Fruit fly (Drosophila melanogaster): ENCODE data around the gene xit.

xit gene

dm6 chrX:6868024-6868628 lies 47.3 kb downstream of the xit start (continued):
- TF ChIP-seq CG12299 (tag; optimal IDR thresholded peaks at IDR 0.05) (peak; percentile 16), CG17385 (GFP tag; optimal IDR thresholded peaks at IDR 0.05) (peak; percentile 56), ttk (GFP tag; IDR thresholded peaks at IDR 0.05) (no peak), Hr78 (GFP tag; optimal IDR thresholded peaks at IDR 0.05) (peak in 1 of 2 experiments; percentile 3), CG34376 (GFP tag; optimal IDR thresholded peaks at IDR 0.05) (no peak), CG4820 (GFP tag; optimal IDR thresholded peaks at IDR 0.05) (no peak), emc (GFP tag; optimal IDR thresholded peaks at IDR 0.05) (no peak), CG14014 (GFP tag; IDR thresholded peaks at IDR 0.05) (no peak), Sox102F (GFP tag; optimal IDR thresholded peaks at IDR 0.05) (no peak), CG17802 (tag; optimal IDR thresholded peaks at IDR 0.05) (no peak), crp (GFP tag; optimal IDR thresholded peaks at IDR 0.05) (no peak), zen (tag; optimal IDR thresholded peaks at IDR 0.05) (no peak), CG12769 (tag; optimal IDR thresholded peaks at IDR 0.05) (no peak), Ada2b (GFP tag; IDR thresholded peaks at IDR 0.05) (no peak), CG42726 (GFP tag; IDR thresholded peaks at IDR 0.05; ENCODE audit: partially characterized antibody) (peak; percentile 62; the same call in 1 of the 2 replicates), grn (GFP tag; optimal IDR thresholded peaks at IDR 0.05) (no peak), ab (GFP tag; optimal IDR thresholded peaks at IDR 0.05) (no peak), D19A (tag; optimal IDR thresholded peaks at IDR 0.05) (no peak), Spps (tag; optimal IDR thresholded peaks at IDR 0.05) (no peak), CG13894 (tag; optimal IDR thresholded peaks at IDR 0.05) (peak; percentile 7), h (optimal IDR thresholded peaks at IDR 0.05) (peak; percentile 18), CG11456 (GFP tag; IDR thresholded peaks at IDR 0.05) (0 out of 3 replicates have a peak, but pooled peaks have one; percentile 43), ham (GFP tag; IDR thresholded peaks at IDR 0.05) (no peak), repo (GFP tag; optimal IDR thresholded peaks at IDR 0.05) (peak; percentile 6), CG12744 (GFP tag; optimal IDR thresholded peaks at IDR 0.05) (no peak), Chrac-16 (GFP tag; optimal IDR thresholded peaks at IDR 0.05) (no peak), Hmr (GFP tag; optimal IDR thresholded peaks at IDR 0.05) (peak; percentile 33), fd102C (GFP tag; optimal IDR thresholded peaks at IDR 0.05) (no peak), CG11723 (GFP tag; optimal IDR thresholded peaks at IDR 0.05) (peak; percentile 38), PHDP (tag; optimal IDR thresholded peaks at IDR 0.05) (no peak), CG7556 (GFP tag; optimal IDR thresholded peaks at IDR 0.05) (peak; percentile 93), prd (optimal IDR thresholded peaks at IDR 0.05) (no peak), prd (GFP tag; IDR thresholded peaks at IDR 0.05) (0 out of 3 replicates have a peak, but pooled peaks have one; percentile 4), luna (GFP tag; optimal IDR thresholded peaks at IDR 0.05) (no peak), CG14667 (GFP tag; IDR thresholded peaks at IDR 0.05) (no peak), her (GFP tag; optimal IDR thresholded peaks at IDR 0.05) (no peak), CG34224 (GFP tag; IDR thresholded peaks at IDR 0.05; ENCODE audit: partially characterized antibody) (no peak), CG4404 (GFP tag; IDR thresholded peaks at IDR 0.05) (no peak), phol (tag; optimal IDR thresholded peaks at IDR 0.05) (no peak), Fer2 (tag; optimal IDR thresholded peaks at IDR 0.05) (no peak), croc (GFP tag; conservative IDR thresholded peaks at IDR 0.05) (no peak), vnd (GFP tag; IDR thresholded peaks at IDR 0.05; ENCODE audit: partially characterized antibody) (no peak), Asciz (GFP tag; optimal IDR thresholded peaks at IDR 0.05) (peak; percentile 45), Dip2 (GFP tag; IDR thresholded peaks at IDR 0.05) (no peak), CG14965 (GFP tag; optimal IDR thresholded peaks at IDR 0.05; ENCODE audit: borderline replicate concordance) (no peak), Max (GFP tag; optimal IDR thresholded peaks at IDR 0.05) (no peak), zfh1 (GFP tag; IDR thresholded peaks at IDR 0.05) (peak; percentile 40; the same call in 1 of the 3 replicates), kni (GFP tag; optimal IDR thresholded peaks at IDR 0.05) (peak; percentile 33), ap (GFP tag; IDR thresholded peaks at IDR 0.05) (no peak), bigmax (GFP tag; optimal IDR thresholded peaks at IDR 0.05) (no peak)
